Fruit fly (Drosophila melanogaster): Measurements from ENCODE around the gene CG3982.

The CG3982 gene

DNA sequence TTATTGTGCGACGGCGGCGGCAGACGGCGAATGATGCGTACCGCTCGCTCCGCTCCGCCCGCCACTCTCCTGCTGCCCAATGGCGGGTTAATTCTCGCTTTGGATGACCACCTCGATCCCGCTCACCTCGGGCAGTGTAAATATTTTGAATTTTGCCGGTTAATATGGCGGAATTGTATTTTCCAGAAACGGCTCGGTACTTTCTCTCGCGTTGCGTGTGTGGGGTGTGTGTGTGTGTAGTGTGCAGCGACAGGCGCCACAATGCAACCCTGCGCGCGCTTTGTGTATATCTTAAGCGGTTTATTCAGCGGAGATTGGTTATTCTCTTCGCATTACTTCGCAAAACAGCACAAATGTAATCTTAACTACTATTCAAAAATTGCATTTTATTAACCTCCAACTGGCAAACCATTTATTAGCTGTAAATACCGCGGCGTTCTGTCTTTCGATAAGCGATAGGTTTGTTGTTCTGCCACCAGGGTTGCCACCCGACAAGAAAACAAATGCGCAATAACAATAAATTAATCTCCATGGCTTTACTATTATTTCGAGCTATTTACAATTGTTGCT lies 38.7 kb upstream of the CG3982 start, which contains the start of the genes phol and CG3552 (continued):
- TF ChIP-seq CG6689 (GFP tag; IDR thresholded peaks at IDR 0.05): no peak
- no peak for TF ChIP-seq CG32532 (GFP tag; IDR thresholded peaks at IDR 0.05)
- TF ChIP-seq CG2116 (GFP tag; optimal IDR thresholded peaks at IDR 0.05): peak; percentile 98
- TF ChIP-seq Side (GFP tag; optimal IDR thresholded peaks at IDR 0.05): no peak
- peak; percentile 83 for TF ChIP-seq CG15479 (GFP tag; optimal IDR thresholded peaks at IDR 0.05)
- peak; percentile 18 for TF ChIP-seq Abd-B (GFP tag; optimal IDR thresholded peaks at IDR 0.05)
- no peak for TF ChIP-seq CG6683 (GFP tag; optimal IDR thresholded peaks at IDR 0.05)
- TF ChIP-seq Sry-β (GFP tag; optimal IDR thresholded peaks at IDR 0.05): peak; percentile 42
- TF ChIP-seq Hr3 (GFP tag; optimal IDR thresholded peaks at IDR 0.05): no peak
- TF ChIP-seq CG12391 (tag; optimal IDR thresholded peaks at IDR 0.05): peak; percentile 34
- TF ChIP-seq HHEX (GFP tag; optimal IDR thresholded peaks at IDR 0.05): no peak
- no peak for TF ChIP-seq ara (GFP tag; IDR thresholded peaks at IDR 0.05)
- TF ChIP-seq so (GFP tag; IDR thresholded peaks at IDR 0.05): no peak
- no peak for TF ChIP-seq CG10209 (GFP tag; optimal IDR thresholded peaks at IDR 0.05)
- TF ChIP-seq wor (GFP tag; IDR thresholded peaks at IDR 0.05): no peak
- peak; percentile 64 for TF ChIP-seq Dref (GFP tag; IDR thresholded peaks at IDR 0.05)
- TF ChIP-seq Ada2b (GFP tag; IDR thresholded peaks at IDR 0.05): no peak
- TF ChIP-seq CG14667 (GFP tag; IDR thresholded peaks at IDR 0.05): no peak
- TF ChIP-seq CG15601 (tag; optimal IDR thresholded peaks at IDR 0.05): no peak
- no peak for TF ChIP-seq CG14050 (GFP tag; IDR thresholded peaks at IDR 0.05)
- no peak for TF ChIP-seq ac (GFP tag; optimal IDR thresholded peaks at IDR 0.05)
- TF ChIP-seq CG32767 (GFP tag; IDR thresholded peaks at IDR 0.05): peak; percentile 78
- TF ChIP-seq CG10654 (GFP tag; optimal IDR thresholded peaks at IDR 0.05): no peak
- TF ChIP-seq CG7357 (GFP tag; IDR thresholded peaks at IDR 0.05): no peak
- no peak for TF ChIP-seq Mad (GFP tag; optimal IDR thresholded peaks at IDR 0.05)
- no peak for TF ChIP-seq CG12942 (GFP tag; optimal IDR thresholded peaks at IDR 0.05)
- no peak for TF ChIP-seq Atf6 (GFP tag; IDR thresholded peaks at IDR 0.05)
- no peak for TF ChIP-seq Meics (GFP tag; optimal IDR thresholded peaks at IDR 0.05)
- no peak for TF ChIP-seq zen (tag; optimal IDR thresholded peaks at IDR 0.05)
- TF ChIP-seq corto (GFP tag; optimal IDR thresholded peaks at IDR 0.05): no peak
- TF ChIP-seq CG1529 (GFP tag; optimal IDR thresholded peaks at IDR 0.05): no peak
- peak; percentile 97 for TF ChIP-seq CG17186 (GFP tag; optimal IDR thresholded peaks at IDR 0.05)
- no peak for TF ChIP-seq slbo (GFP tag; IDR thresholded peaks at IDR 0.05)
- TF ChIP-seq YL-1 (GFP tag; optimal IDR thresholded peaks at IDR 0.05): peak; percentile 79
- TF ChIP-seq Dfd (GFP tag; optimal IDR thresholded peaks at IDR 0.05): no peak
- TF ChIP-seq CG12236 (GFP tag; optimal IDR thresholded peaks at IDR 0.05): no peak
- TF ChIP-seq CG31388 (GFP tag; optimal IDR thresholded peaks at IDR 0.05): no peak
- TF ChIP-seq disco-r (GFP tag; optimal IDR thresholded peaks at IDR 0.05): no peak
- no peak for TF ChIP-seq Rfx (GFP tag; IDR thresholded peaks at IDR 0.05)
- TF ChIP-seq CG12299 (tag; optimal IDR thresholded peaks at IDR 0.05): no peak
- TF ChIP-seq CG4854 (GFP tag; optimal IDR thresholded peaks at IDR 0.05): no peak
- no peak for TF ChIP-seq CG1602 (GFP tag; optimal IDR thresholded peaks at IDR 0.05)
- no peak for TF ChIP-seq CG4328 (GFP tag; optimal IDR thresholded peaks at IDR 0.05)
- no peak for TF ChIP-seq rib (GFP tag; IDR thresholded peaks at IDR 0.05)
- no peak for TF ChIP-seq dimm (GFP tag; IDR thresholded peaks at IDR 0.05)
- TF ChIP-seq CG34422 (GFP tag; IDR thresholded peaks at IDR 0.05): peak; percentile 81
- no peak for TF ChIP-seq Jarid2 (GFP tag; optimal IDR thresholded peaks at IDR 0.05)
- TF ChIP-seq salm (tag; optimal IDR thresholded peaks at IDR 0.05): no peak
- no peak for TF ChIP-seq MTF-1 (GFP tag; optimal IDR thresholded peaks at IDR 0.05; ENCODE audit: borderline replicate concordance)
- peak; percentile 17 for TF ChIP-seq Neu2 (GFP tag; optimal IDR thresholded peaks at IDR 0.05; ENCODE audit: borderline replicate concordance)
- TF ChIP-seq twi (tag; optimal IDR thresholded peaks at IDR 0.05): no peak

Data from whole organism, embryonic.